Worm (Caenorhabditis elegans) whole organism, midembryonic: Measurements from ENCODE around the gene C12D5.5.

Experiments
- T22C8.4 ChIP-seq: fragments of 200-800 bp; sonication (Bioruptor generic); IDR thresholded peaks from 2 replicates; pipeline ENCODE4 v1.3.6; 2022; ENCODE audit warnings: missing genetic modification characterization, missing compliant biosample characterization
- cog-1 ChIP-seq: sonication (generic microtip); optimal IDR thresholded peaks from 2 replicates; lab custom pipeline; 2016; ENCODE audit warnings: missing genetic modification characterization, missing compliant biosample characterization
- flt-1 ChIP-seq: fragments of 200-800 bp; sonication (Bioruptor generic); IDR thresholded peaks from 2 replicates; pipeline ENCODE4 v1.3.6; 2022; ENCODE audit warnings: missing genetic modification characterization, missing compliant biosample characterization
- klf-2 ChIP-seq: fragments of 200-800 bp; sonication (Bioruptor generic); conservative IDR thresholded peaks from 2 replicates; pipeline ENCODE4 v1.3.6; 2022; ENCODE audit warnings: missing genetic modification reagents, missing genetic modification characterization, missing compliant biosample characterization
- med-1 ChIP-seq: sonication (generic microtip); optimal IDR thresholded peaks from 2 replicates; lab custom pipeline; 2017; ENCODE audit warnings: missing genetic modification characterization, mild to moderate bottlenecking, missing compliant biosample characterization, antibody characterized with exemption, missing genetic modification reagents; ENCODE audit not compliant: insufficient read depth
- ref-1 ChIP-seq: fragments of 200-800 bp; sonication (Bioruptor generic); conservative IDR thresholded peaks from 2 replicates; pipeline ENCODE4 v1.3.6; 2022; ENCODE audit warnings: missing genetic modification reagents, missing genetic modification characterization, missing compliant biosample characterization
- tab-1 ChIP-seq: fragments of 200-800 bp; sonication (Bioruptor generic); IDR thresholded peaks from 2 replicates; pipeline ENCODE4 v1.3.6; 2022; ENCODE audit warnings: missing genetic modification characterization, missing compliant biosample characterization
- ztf-23 ChIP-seq: fragments of 200-800 bp; sonication (Bioruptor generic); IDR thresholded peaks from 2 replicates; pipeline ENCODE4 v1.3.6; 2022; ENCODE audit warnings: missing genetic modification reagents, missing genetic modification characterization, missing compliant biosample characterization
- ztf-29 ChIP-seq: fragments of 200-800 bp; sonication (Bioruptor generic); IDR thresholded peaks from 2 replicates; pipeline ENCODE4 v1.3.6; 2022; ENCODE audit warnings: missing genetic modification reagents, missing genetic modification characterization, missing compliant biosample characterization

Gene C12D5.5

DNA sequence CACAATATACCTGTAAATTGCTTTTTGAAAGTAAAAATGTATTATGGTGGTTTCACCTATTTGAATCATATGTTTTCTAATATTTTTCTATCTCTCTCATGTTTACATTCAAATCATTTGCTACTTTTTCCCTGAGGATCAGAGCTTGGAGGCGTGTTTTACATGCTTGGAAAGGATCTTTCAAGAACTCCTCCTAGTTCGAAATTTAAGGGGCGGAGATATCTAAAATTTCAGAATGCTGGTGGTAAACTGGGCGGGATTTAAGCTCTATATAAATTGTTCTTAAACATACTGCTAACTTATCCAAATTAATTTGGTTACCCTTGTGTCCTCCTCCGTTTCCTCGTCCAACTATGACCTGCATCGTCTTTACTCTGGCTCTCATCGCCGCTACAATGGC, at the start of gene C12D5.5:
Gene C12D5.5, plus strand, starts transcription at position 301 of the 400 bp plus-strand sequence.
- TF ChIP-seq T22C8.4: no peak
- no peak for TF ChIP-seq cog-1 (tag; lab: Kevin White, UChicago)
- TF ChIP-seq tab-1 (GFP tag; lab: Robert Waterston, UW): no peak
- no peak for TF ChIP-seq ref-1 (GFP tag; lab: Robert Waterston, UW)
- TF ChIP-seq ztf-23: no peak
- no peak for TF ChIP-seq med-1
- no peak for TF ChIP-seq klf-2 (GFP tag; lab: Robert Waterston, UW)
- TF ChIP-seq ztf-29: no peak
- no peak for TF ChIP-seq flt-1 (GFP tag; lab: Robert Waterston, UW)

DNA sequence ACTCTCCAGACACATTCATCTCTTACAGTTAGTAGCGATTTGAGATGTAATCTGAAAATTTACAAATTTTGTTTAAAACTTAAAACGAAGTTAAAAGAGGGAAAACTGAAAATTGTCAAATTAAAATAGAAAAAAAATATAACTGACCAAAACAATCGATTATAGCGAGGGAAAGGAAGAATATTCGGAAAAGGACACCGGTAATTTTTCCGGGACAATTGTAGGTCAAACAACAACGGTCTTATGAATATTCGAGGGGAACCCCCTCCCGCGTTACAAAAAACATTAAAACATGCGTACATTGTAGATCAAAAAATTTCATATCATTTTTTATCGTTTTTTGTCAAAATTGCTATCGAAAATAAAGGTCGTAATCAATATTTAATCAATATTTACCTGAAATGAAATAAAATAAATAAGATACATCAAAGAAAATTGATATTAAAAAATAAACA, 46.0 kb upstream of the C12D5.5 start, which contains the start of gene C50E3.12:
Gene C50E3.12, minus strand, starts transcription at position 51 of the 455 bp plus-strand sequence.
- TF ChIP-seq flt-1 (GFP tag; lab: Robert Waterston, UW) (no peak), ztf-29 (no peak), cog-1 (tag; lab: Kevin White, UChicago) (no peak), med-1 (no peak), T22C8.4 (no peak), tab-1 (GFP tag; lab: Robert Waterston, UW) (no peak), klf-2 (GFP tag; lab: Robert Waterston, UW) (no peak), ztf-23 (no peak), ref-1 (GFP tag; lab: Robert Waterston, UW) (no peak)

- no peak for TF ChIP-seq tab-1 (GFP tag; lab: Robert Waterston, UW)
- TF ChIP-seq T22C8.4: no peak
- TF ChIP-seq ztf-29: no peak
- TF ChIP-seq klf-2 (GFP tag; lab: Robert Waterston, UW): no peak
Measured at ce11 chrV:7624152-7624551, 43.9 kb upstream of the C12D5.5 start, which contains the start of gene C50E3.13. Gene C50E3.13 (minus strand): TSS chrV:7624252.

- TF ChIP-seq ztf-23 (no peak), ref-1 (GFP tag; lab: Robert Waterston, UW) (no peak), cog-1 (tag; lab: Kevin White, UChicago) (no peak), tab-1 (GFP tag; lab: Robert Waterston, UW) (no peak), ztf-29 (no peak), flt-1 (GFP tag; lab: Robert Waterston, UW) (no peak), T22C8.4 (no peak), klf-2 (GFP tag; lab: Robert Waterston, UW) (no peak), med-1 (no peak)
Measured at ce11 chrV:7624652-7625051, 43.4 kb upstream of the C12D5.5 start, which contains the start of gene grsp-4. Gene grsp-4 (plus strand): TSS chrV:7624952.

DNA sequence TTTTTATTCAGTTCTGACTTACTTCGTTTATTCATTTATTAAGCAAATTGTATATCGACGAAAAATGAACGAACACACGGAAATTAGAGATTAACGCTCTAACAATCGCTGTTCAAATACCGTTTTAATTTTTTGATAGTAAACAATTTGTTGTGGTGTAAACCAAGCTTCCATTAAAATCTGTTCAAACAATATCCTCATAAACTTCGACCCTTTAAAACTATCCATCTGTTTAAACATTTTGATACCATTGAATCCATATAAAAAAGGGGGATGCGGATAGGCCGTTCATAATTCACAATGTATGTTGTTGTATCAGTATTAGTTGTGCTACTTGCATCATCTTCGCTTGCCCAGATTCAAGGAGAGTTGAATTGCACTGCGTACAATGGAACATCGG, 41.5 kb upstream of the C12D5.5 start, which contains the start of gene F07C4.6:
Gene F07C4.6, plus strand, starts transcription at position 301 of the 400 bp plus-strand sequence.
- no peak for TF ChIP-seq med-1
- no peak for TF ChIP-seq cog-1 (tag; lab: Kevin White, UChicago)
- no peak for TF ChIP-seq flt-1 (GFP tag; lab: Robert Waterston, UW)
- TF ChIP-seq ztf-23: no peak
- no peak for TF ChIP-seq klf-2 (GFP tag; lab: Robert Waterston, UW)
- TF ChIP-seq T22C8.4: no peak
- no peak for TF ChIP-seq ztf-29
- TF ChIP-seq ref-1 (GFP tag; lab: Robert Waterston, UW): no peak
- TF ChIP-seq tab-1 (GFP tag; lab: Robert Waterston, UW): no peak

DNA sequence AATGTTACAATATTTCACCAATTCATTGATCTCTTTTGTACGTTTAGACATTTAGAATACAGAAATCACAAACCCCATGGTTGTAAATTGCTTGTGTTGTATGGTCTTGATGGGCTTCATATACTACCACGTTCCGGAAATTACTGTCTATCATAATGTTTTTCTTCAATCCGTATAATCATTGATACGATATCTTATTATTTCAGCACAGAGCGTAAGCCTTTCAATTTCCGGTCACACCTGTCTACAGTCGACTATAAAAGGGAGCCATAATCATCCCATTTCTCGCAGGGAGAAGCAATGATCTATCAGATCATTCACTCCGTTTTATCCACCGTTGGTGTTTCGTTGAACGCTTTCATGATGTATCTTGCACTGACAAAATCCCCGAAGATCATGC, 38.5 kb upstream of the C12D5.5 start, which contains the start of gene srd-30:
Gene srd-30, plus strand, starts transcription at position 301 of the 400 bp plus-strand sequence.
- no peak for TF ChIP-seq ref-1 (GFP tag; lab: Robert Waterston, UW)
- TF ChIP-seq med-1: no peak
- TF ChIP-seq ztf-23: no peak
- no peak for TF ChIP-seq tab-1 (GFP tag; lab: Robert Waterston, UW)
- TF ChIP-seq ztf-29: no peak
- no peak for TF ChIP-seq T22C8.4
- no peak for TF ChIP-seq klf-2 (GFP tag; lab: Robert Waterston, UW)
- no peak for TF ChIP-seq flt-1 (GFP tag; lab: Robert Waterston, UW)

- TF ChIP-seq cog-1 (tag; lab: Kevin White, UChicago) (no peak), klf-2 (GFP tag; lab: Robert Waterston, UW) (no peak), T22C8.4 (no peak), med-1 (no peak), flt-1 (GFP tag; lab: Robert Waterston, UW) (no peak)
Measured at ce11 chrV:7631732-7632131, 36.3 kb upstream of the C12D5.5 start, which contains the start of gene srd-25. Gene srd-25 (plus strand): TSS chrV:7632032.

DNA sequence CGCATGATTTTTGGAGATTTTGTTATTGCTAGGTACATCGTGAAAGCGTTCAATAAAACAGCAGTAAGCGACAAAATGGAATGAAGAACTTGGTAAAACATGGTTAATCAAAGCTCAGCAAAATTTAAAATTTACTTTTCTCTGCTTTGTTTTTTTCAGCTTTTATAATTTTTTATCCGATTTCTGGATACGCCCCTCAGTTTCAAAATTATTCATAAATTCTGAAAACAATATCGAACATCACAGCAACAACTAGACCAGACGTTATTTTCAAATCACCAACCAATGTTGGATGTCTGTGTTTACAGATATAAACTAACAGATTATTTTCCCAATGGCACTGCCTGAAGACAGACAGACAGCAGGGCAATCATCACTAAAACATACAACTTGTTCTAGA, 33.4 kb upstream of the C12D5.5 start, which contains the start of gene srd-31:
Gene srd-31, minus strand, starts transcription at position 101 of the 400 bp plus-strand sequence.
- TF ChIP-seq cog-1 (tag; lab: Kevin White, UChicago) (no peak), flt-1 (GFP tag; lab: Robert Waterston, UW) (no peak), tab-1 (GFP tag; lab: Robert Waterston, UW) (no peak), ztf-23 (no peak), T22C8.4 (no peak), ref-1 (GFP tag; lab: Robert Waterston, UW) (no peak), ztf-29 (no peak), klf-2 (GFP tag; lab: Robert Waterston, UW) (no peak)

ce11 chrV:7635469-7635868, 32.6 kb upstream of the C12D5.5 start, which contains the start of gene srd-29:
Gene srd-29 (plus strand): TSS chrV:7635769.
- TF ChIP-seq T22C8.4 (no peak), cog-1 (tag; lab: Kevin White, UChicago) (no peak), ztf-23 (no peak), flt-1 (GFP tag; lab: Robert Waterston, UW) (no peak), ref-1 (GFP tag; lab: Robert Waterston, UW) (no peak), med-1 (no peak), klf-2 (GFP tag; lab: Robert Waterston, UW) (no peak), tab-1 (GFP tag; lab: Robert Waterston, UW) (no peak), ztf-29 (no peak)

DNA sequence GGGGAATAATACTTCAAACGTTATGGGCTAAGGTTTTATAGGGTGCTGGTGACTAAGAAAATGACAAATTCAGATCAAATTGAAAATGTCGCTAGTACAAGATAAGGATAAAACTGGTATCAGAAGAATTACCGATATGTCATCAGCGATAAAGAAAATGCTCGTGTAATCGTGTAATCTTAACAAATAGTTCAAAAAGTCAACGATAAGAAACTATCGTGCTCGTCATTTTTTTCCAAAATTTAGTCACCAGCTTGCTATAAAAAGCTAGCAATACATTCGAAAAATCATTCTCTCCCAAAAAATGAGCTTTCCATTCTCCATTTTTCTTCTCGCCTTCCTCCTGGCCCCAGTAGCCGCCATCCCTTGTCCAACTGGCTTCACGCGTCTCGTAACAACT, 30.2 kb upstream of the C12D5.5 start, which contains the start of gene clec-45:
Gene clec-45, plus strand, starts transcription at position 301 of the 400 bp plus-strand sequence.
- TF ChIP-seq klf-2 (GFP tag; lab: Robert Waterston, UW) (no peak), tab-1 (GFP tag; lab: Robert Waterston, UW) (no peak), ztf-23 (no peak), T22C8.4 (no peak), med-1 (no peak)
